Worm (Caenorhabditis elegans): Measurements from ENCODE around the gene math-7.

DNA sequence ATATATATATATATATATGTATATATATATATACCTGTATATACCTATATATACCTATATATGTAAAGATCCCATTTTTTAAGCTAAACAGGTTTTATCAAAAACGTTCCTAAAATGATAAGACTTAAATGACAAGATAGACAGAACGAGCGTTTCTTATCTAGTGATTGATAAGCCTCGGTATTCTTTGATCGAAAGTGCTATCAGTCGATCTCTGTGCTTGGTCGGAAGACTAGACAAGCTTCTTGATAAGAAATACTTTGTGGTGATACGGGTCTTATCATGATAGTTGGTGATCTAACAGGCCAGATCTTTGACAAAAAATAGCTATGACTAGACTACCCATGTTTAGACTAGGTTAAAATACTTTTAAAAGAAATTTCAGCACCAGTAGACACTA lies 34.6 kb downstream of the math-7 start:
- TF ChIP-seq ceh-82 (tag; optimal IDR thresholded peaks at IDR 0.05) (no peak), snpc-4 (tag; optimal IDR thresholded peaks at IDR 0.05) (no peak), skn-1 (tag; optimal IDR thresholded peaks at IDR 0.05) (no peak), fos-1 (tag; optimal IDR thresholded peaks at IDR 0.05) (peak; percentile 97)
